Worm (Caenorhabditis elegans) whole organism, young adult: ENCODE measurements around the gene C25H3.16.

Source experiments
- B0019.2 ChIP-seq: fragments of 200-800 bp; sonication (Bioruptor generic); conservative IDR thresholded peaks from 2 replicates; pipeline ENCODE4 v1.3.6; 2022; ENCODE audit warnings: missing genetic modification reagents, missing genetic modification characterization, missing compliant biosample characterization
- B0336.3 ChIP-seq: fragments of 200-800 bp; sonication (Bioruptor generic); IDR thresholded peaks from 2 replicates; pipeline ENCODE4 v1.3.6; 2022; ENCODE audit warnings: missing genetic modification characterization, missing compliant biosample characterization
- C17E4.6 ChIP-seq: fragments of 200-800 bp; sonication (Bioruptor generic); IDR thresholded peaks from 2 replicates; pipeline ENCODE4 v1.3.6; 2022; ENCODE audit warnings: missing genetic modification reagents, missing genetic modification characterization, missing compliant biosample characterization
- D2030.7 ChIP-seq: fragments of 200-800 bp; sonication (Bioruptor generic); IDR thresholded peaks from 2 replicates; pipeline ENCODE4 v1.3.6; 2022; ENCODE audit warnings: missing genetic modification reagents, missing genetic modification characterization, missing compliant biosample characterization
- F23B12.7 ChIP-seq: sonication (generic microtip); optimal IDR thresholded peaks from 2 replicates; lab custom pipeline; 2017; ENCODE audit warnings: missing genetic modification characterization, mild to moderate bottlenecking, missing compliant biosample characterization, antibody characterized with exemption, moderate library complexity; ENCODE audit not compliant: insufficient read depth
- F33H1.4 ChIP-seq: fragments of 200-800 bp; sonication (Bioruptor generic); IDR thresholded peaks from 2 replicates; pipeline ENCODE4 v1.3.6; 2022; ENCODE audit warnings: missing genetic modification reagents, missing genetic modification characterization, missing compliant biosample characterization
- F37B4.10 ChIP-seq: fragments of 200-800 bp; sonication (Bioruptor generic); IDR thresholded peaks from 2 replicates; pipeline ENCODE4 v1.3.6; 2022; ENCODE audit warnings: missing genetic modification characterization, missing compliant biosample characterization
- T26A5.8 ChIP-seq: sonication (generic microtip); optimal IDR thresholded peaks from 2 replicates; lab custom pipeline; 2016; ENCODE audit warnings: missing genetic modification characterization, missing compliant biosample characterization
- Y53G8AR.9 ChIP-seq: fragments of 200-800 bp; sonication (Bioruptor generic); conservative IDR thresholded peaks from 2 replicates; pipeline ENCODE4 v1.3.6; 2022; ENCODE audit warnings: missing genetic modification reagents, missing genetic modification characterization, missing compliant biosample characterization
- Y95B8A.8 ChIP-seq: fragments of 200-800 bp; sonication (Bioruptor generic); IDR thresholded peaks from 2 replicates; pipeline ENCODE4 v1.3.6; 2022; ENCODE audit warnings: missing genetic modification reagents, missing genetic modification characterization, missing compliant biosample characterization
- aptf-2 ChIP-seq: fragments of 200-800 bp; sonication (Bioruptor generic); conservative IDR thresholded peaks from 2 replicates; pipeline ENCODE4 v1.3.6; 2022; ENCODE audit warnings: missing genetic modification reagents, missing genetic modification characterization, missing compliant biosample characterization
- attf-6 ChIP-seq: fragments of 200-800 bp; sonication (Bioruptor generic); IDR thresholded peaks from 2 replicates; pipeline ENCODE4 v1.3.6; 2022; ENCODE audit warnings: missing genetic modification reagents, missing genetic modification characterization, missing compliant biosample characterization
- cebp-1 ChIP-seq, 2 experiments: fragments of 200-800 bp in 1 of 2; sonication (Bioruptor generic) in 1 of 2; sonication (generic microtip) in 1 of 2; IDR thresholded peaks in 1 of 2; optimal IDR thresholded peaks in 1 of 2; 2 replicates each; pipeline versions ENCODE4 v1.3.6 to Lab custom; 2017 to 2022; ENCODE audit warnings: missing compliant biosample characterization in 2 of 2, missing genetic modification characterization in 2 of 2, mild to moderate bottlenecking in 1 of 2, missing genetic modification reagents in 1 of 2, moderate library complexity in 1 of 2
- ceh-100 ChIP-seq: fragments of 200-800 bp; sonication (Bioruptor generic); IDR thresholded peaks from 2 replicates; pipeline ENCODE4 v1.3.6; 2022; ENCODE audit warnings: missing genetic modification reagents, missing genetic modification characterization, missing compliant biosample characterization
- ceh-27 ChIP-seq: fragments of 200-800 bp; sonication (Bioruptor generic); optimal IDR thresholded peaks from 2 replicates; lab custom pipeline; 2018; ENCODE audit warnings: mild to moderate bottlenecking, missing genetic modification characterization, moderate library complexity, missing compliant biosample characterization
- chd-7 ChIP-seq: sonication (generic microtip); optimal IDR thresholded peaks from 2 replicates; lab custom pipeline; 2016; ENCODE audit warnings: mild to moderate bottlenecking, missing genetic modification characterization, moderate library complexity, missing compliant biosample characterization
- dpl-1 ChIP-seq: fragments of 150-350 bp; optimal IDR thresholded peaks from 2 replicates; lab custom pipeline; 2014; ENCODE audit warnings: missing biosample characterization, missing genetic modification reagents, missing genetic modification characterization
- efl-1 ChIP-seq: fragments of 150-350 bp; optimal IDR thresholded peaks from 2 replicates; lab custom pipeline; 2014; ENCODE audit warnings: missing biosample characterization, missing genetic modification reagents, missing genetic modification characterization
- egl-18 ChIP-seq: fragments of 200-800 bp; sonication (Bioruptor generic); IDR thresholded peaks from 2 replicates; pipeline ENCODE4 v1.3.6; 2022; ENCODE audit warnings: missing genetic modification reagents, missing genetic modification characterization, missing compliant biosample characterization
- ekl-4 ChIP-seq: fragments of 200-800 bp; sonication (Bioruptor generic); IDR thresholded peaks from 2 replicates; pipeline ENCODE4 v1.3.6; 2022; ENCODE audit warnings: missing genetic modification reagents, missing genetic modification characterization, missing compliant biosample characterization
- fkh-3 ChIP-seq: sonication (generic microtip); optimal IDR thresholded peaks from 2 replicates; lab custom pipeline; 2016; ENCODE audit warnings: mild to moderate bottlenecking, missing genetic modification characterization, missing compliant biosample characterization
- him-1 ChIP-seq: sonication (generic microtip); optimal IDR thresholded peaks from 2 replicates; lab custom pipeline; 2016; ENCODE audit warnings: missing genotype, missing genetic modification reagents, missing genetic modification characterization, missing compliant biosample characterization
- hlh-12 ChIP-seq: sonication (generic microtip); optimal IDR thresholded peaks from 2 replicates; lab custom pipeline; 2016; ENCODE audit warnings: missing genetic modification characterization, missing compliant biosample characterization
- hmg-1.2 ChIP-seq: fragments of 200-800 bp; sonication (Bioruptor generic); IDR thresholded peaks from 2 replicates; pipeline ENCODE4 v1.3.6; 2022; ENCODE audit warnings: missing genetic modification reagents, missing genetic modification characterization, missing compliant biosample characterization
- hmg-20 ChIP-seq: fragments of 200-800 bp; sonication (Bioruptor generic); IDR thresholded peaks from 2 replicates; pipeline ENCODE4 v1.3.6; 2022; ENCODE audit warnings: missing genetic modification reagents, missing genetic modification characterization, missing compliant biosample characterization
- let-607 ChIP-seq, 2 experiments: fragments of 200-800 bp in 1 of 2; sonication (Bioruptor generic) in 1 of 2; sonication (generic microtip) in 1 of 2; optimal IDR thresholded peaks; 2 replicates each; lab custom pipeline; 2016 to 2018; ENCODE audit warnings: mild to moderate bottlenecking in 2 of 2, missing compliant biosample characterization in 2 of 2, missing genetic modification characterization in 2 of 2, moderate library complexity in 2 of 2, missing genotype in 1 of 2
- lin-26 ChIP-seq: fragments of 200-800 bp; sonication (Bioruptor generic); IDR thresholded peaks from 2 replicates; pipeline ENCODE4 v1.3.6; 2022; ENCODE audit warnings: missing genetic modification reagents, missing genetic modification characterization, missing compliant biosample characterization
- lin-35 ChIP-seq, 3 experiments: fragments of 150-350 bp in 2 of 3; sonication (generic microtip) in 1 of 3; optimal IDR thresholded peaks; 2 replicates each; lab custom pipeline; 2014 to 2018; ENCODE audit warnings: missing biosample characterization in 3 of 3, missing genetic modification characterization in 3 of 3, missing genetic modification reagents in 3 of 3
- lin-54 ChIP-seq: fragments of 200-800 bp; sonication (Bioruptor generic); optimal IDR thresholded peaks from 2 replicates; lab custom pipeline; 2018; ENCODE audit warnings: mild to moderate bottlenecking, missing genetic modification characterization, missing compliant biosample characterization
- lsl-1 ChIP-seq: fragments of 200-800 bp; sonication (Bioruptor generic); optimal IDR thresholded peaks from 2 replicates; lab custom pipeline; 2018; ENCODE audit warnings: mild to moderate bottlenecking, missing genetic modification characterization, moderate library complexity, missing compliant biosample characterization
- lsy-27 ChIP-seq: sonication (generic microtip); optimal IDR thresholded peaks from 2 replicates; lab custom pipeline; 2017; ENCODE audit warnings: missing genetic modification characterization, mild to moderate bottlenecking, missing compliant biosample characterization, antibody characterized with exemption, missing genotype, borderline replicate concordance; ENCODE audit not compliant: insufficient read depth
- madf-10 ChIP-seq: sonication (generic microtip); optimal IDR thresholded peaks from 2 replicates; lab custom pipeline; 2016; ENCODE audit warnings: mild to moderate bottlenecking, missing genetic modification characterization, missing compliant biosample characterization
- madf-3 ChIP-seq: fragments of 200-800 bp; sonication (Bioruptor generic); IDR thresholded peaks from 2 replicates; pipeline ENCODE4 v1.3.6; 2022; ENCODE audit warnings: missing genetic modification reagents, missing genetic modification characterization, missing compliant biosample characterization
- nfya-2 ChIP-seq: fragments of 200-800 bp; sonication (Bioruptor generic); IDR thresholded peaks from 2 replicates; pipeline ENCODE4 v1.3.6; 2022; ENCODE audit warnings: missing genetic modification reagents, missing genetic modification characterization, missing compliant biosample characterization
- rec-8 ChIP-seq, 2 experiments: sonication (generic microtip); optimal IDR thresholded peaks; 2 replicates each; lab custom pipeline; 2016; ENCODE audit warnings: mild to moderate bottlenecking in 2 of 2, missing genetic modification characterization in 2 of 2, missing genetic modification reagents in 2 of 2, missing genotype in 2 of 2, missing biosample characterization in 1 of 2, missing compliant biosample characterization in 1 of 2, moderate library complexity in 1 of 2
- snpc-3.4 ChIP-seq: sonication (generic microtip); optimal IDR thresholded peaks from 2 replicates; lab custom pipeline; 2017; ENCODE audit warnings: missing genetic modification characterization, mild to moderate bottlenecking, missing compliant biosample characterization, antibody characterized with exemption, moderate library complexity, missing genotype, missing genetic modification reagents
- tbp1 ChIP-seq: fragments of 200-800 bp; sonication (Bioruptor generic); optimal IDR thresholded peaks from 2 replicates; lab custom pipeline; 2018; ENCODE audit warnings: mild to moderate bottlenecking, missing genetic modification characterization, missing compliant biosample characterization
- tlf-1 ChIP-seq: fragments of 200-800 bp; sonication (Bioruptor generic); optimal IDR thresholded peaks from 2 replicates; lab custom pipeline; 2018; ENCODE audit warnings: mild to moderate bottlenecking, missing genetic modification characterization, missing compliant biosample characterization
- unc-62 ChIP-seq: fragments of 150-350 bp; optimal IDR thresholded peaks from 2 replicates; lab custom pipeline; 2014; ENCODE audit warnings: missing biosample characterization, missing genetic modification reagents, missing genetic modification characterization
- zim-3 ChIP-seq: sonication (generic microtip); optimal IDR thresholded peaks from 2 replicates; lab custom pipeline; 2017; ENCODE audit warnings: mild to moderate bottlenecking, missing genetic modification characterization, moderate library complexity, missing compliant biosample characterization
- ztf-25 ChIP-seq: fragments of 200-800 bp; sonication (Bioruptor generic); IDR thresholded peaks from 2 replicates; pipeline ENCODE4 v1.3.6; 2022; ENCODE audit warnings: missing genetic modification reagents, missing genetic modification characterization, missing compliant biosample characterization
- ztf-26 ChIP-seq: sonication (generic microtip); optimal IDR thresholded peaks from 2 replicates; lab custom pipeline; 2017; ENCODE audit warnings: missing genetic modification characterization, missing compliant biosample characterization
- ztf-6 ChIP-seq: fragments of 200-800 bp; sonication (Bioruptor generic); IDR thresholded peaks from 2 replicates; pipeline ENCODE4 v1.3.6; 2022; ENCODE audit warnings: missing genetic modification reagents, missing genetic modification characterization, missing compliant biosample characterization

C25H3.16 gene

ce11 chrII:5698254-5698653 lies 32.2 kb downstream of the C25H3.16 start (continued):
- 0 out of 2 replicates have a peak, but pooled peaks have one; percentile 20 for TF ChIP-seq B0336.3 (GFP tag; lab: Robert Waterston, UW)
- no peak for TF ChIP-seq cebp-1 (GFP tag; IDR thresholded peaks at IDR 0.05; lab: Robert Waterston, UW)
- peak; percentile 52 for TF ChIP-seq cebp-1 (tag; optimal IDR thresholded peaks at IDR 0.05; lab: Kevin White, UChicago)
- no peak for TF ChIP-seq let-607 (tag; optimal IDR thresholded peaks at IDR 0.05; lab: Kevin White, UChicago)
- TF ChIP-seq tlf-1 (GFP tag; lab: Kevin White, UChicago) = peak; percentile 25
- peak; percentile 51; the same call in 1 of the 2 replicates for TF ChIP-seq lin-26 (GFP tag; lab: Robert Waterston, UW)
- TF ChIP-seq efl-1 = no peak
- no peak for TF ChIP-seq B0019.2 (GFP tag; lab: Robert Waterston, UW)
- TF ChIP-seq egl-18 = no peak

DNA sequence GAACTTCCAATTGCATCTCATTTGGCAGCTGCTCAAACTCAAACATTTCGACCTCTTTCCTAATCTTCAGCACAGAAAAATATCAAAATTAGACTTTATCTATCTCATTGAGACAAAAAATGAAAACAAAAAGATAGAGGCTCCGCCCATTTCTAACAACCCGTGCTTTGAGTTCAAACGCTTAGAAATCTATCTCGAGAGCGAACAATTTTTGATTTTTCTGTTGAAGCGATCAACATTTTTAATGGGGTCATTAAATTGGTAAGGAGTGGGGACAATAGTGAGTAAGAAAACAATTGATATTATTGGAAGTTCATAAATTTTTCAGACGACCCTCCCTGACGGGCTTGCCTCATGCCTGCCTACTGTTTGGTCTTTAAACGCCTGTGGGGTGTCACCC lies 32.8 kb downstream of the C25H3.16 start, which contains the start of the genes C25H3.10 and C25H3.1:
TSS of gene C25H3.10 (minus strand) at position 101 of the 400 bp plus-strand sequence.
TSS of gene C25H3.1 (plus strand) at position 203 of the 400 bp plus-strand sequence.
- TF ChIP-seq him-1 (tag; lab: Kevin White, UChicago) = no peak
- TF ChIP-seq efl-1 = no peak
- TF ChIP-seq ztf-25 (GFP tag; lab: Robert Waterston, UW) = no peak
- TF ChIP-seq C17E4.6 (GFP tag; lab: Robert Waterston, UW) = no peak
- no peak for TF ChIP-seq unc-62 (GFP tag; lab: Kevin White, UChicago)

DNA sequence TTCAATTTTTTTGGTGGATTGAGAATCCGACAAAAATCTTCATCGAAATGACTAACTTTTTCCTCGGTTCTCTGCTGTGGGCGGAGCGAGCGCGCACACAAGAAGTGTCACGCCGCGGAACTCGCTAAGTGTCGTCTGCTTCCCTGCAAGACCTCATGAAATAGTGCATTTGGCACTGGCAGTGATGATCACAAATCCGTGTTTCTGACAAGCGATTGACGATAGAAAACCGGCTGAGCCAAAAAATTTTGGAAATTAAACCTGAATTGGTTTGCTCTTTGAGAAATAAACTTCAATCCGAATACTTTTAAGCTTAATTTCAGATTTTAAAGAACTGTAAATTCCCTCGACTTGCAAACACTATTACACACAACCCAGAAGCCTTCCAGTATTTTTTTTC lies 35.4 kb downstream of the C25H3.16 start:
- TF ChIP-seq rec-8 (tag; optimal IDR thresholded peaks at IDR 0.05; lab: Kevin White, UChicago) = peak in 1 of 2 experiments; percentile 3
- TF ChIP-seq F33H1.4 (GFP tag; lab: Robert Waterston, UW) = peak; percentile 49; the same call in 1 of the 2 replicates
- no peak for TF ChIP-seq fkh-3 (tag; lab: Kevin White, UChicago)
- TF ChIP-seq aptf-2 (GFP tag; lab: Robert Waterston, UW) = no peak
- TF ChIP-seq dpl-1 (GFP tag; lab: Kevin White, UChicago) = no peak
- peak; percentile 66 for TF ChIP-seq hmg-20
- TF ChIP-seq cebp-1 (GFP tag; IDR thresholded peaks at IDR 0.05; lab: Robert Waterston, UW) = no peak
- TF ChIP-seq cebp-1 (tag; optimal IDR thresholded peaks at IDR 0.05; lab: Kevin White, UChicago) = peak; percentile 50
- TF ChIP-seq attf-6 = peak; percentile 89; the same call in 1 of the 2 replicates
- peak; percentile 39 for TF ChIP-seq F23B12.7
- TF ChIP-seq chd-7 (tag; lab: Kevin White, UChicago) = peak; percentile 23
- TF ChIP-seq zim-3 = no peak
- TF ChIP-seq ceh-100 (GFP tag; lab: Robert Waterston, UW) = no peak
- no peak for TF ChIP-seq ztf-6
- TF ChIP-seq snpc-3.4 = peak; percentile 92
- TF ChIP-seq D2030.7 = peak; percentile 81
- no peak for TF ChIP-seq nfya-2
- peak; percentile 72; the same call in 1 of the 2 replicates for TF ChIP-seq Y53G8AR.9 (GFP tag; lab: Robert Waterston, UW)
- no peak for TF ChIP-seq ztf-26
- TF ChIP-seq lsl-1 (GFP tag; lab: Kevin White, UChicago) = peak; percentile 59
- TF ChIP-seq T26A5.8 (tag; lab: Kevin White, UChicago) = no peak
- peak in 1 of 3 experiments; percentile 15 for TF ChIP-seq lin-35 (GFP tag; optimal IDR thresholded peaks at IDR 0.05; lab: Kevin White, UChicago)
- no peak for TF ChIP-seq hlh-12 (tag; lab: Kevin White, UChicago)
- TF ChIP-seq tbp1 (GFP tag; lab: Kevin White, UChicago) = peak; percentile 78
- peak; percentile 87 for TF ChIP-seq hmg-1.2 (GFP tag; lab: Robert Waterston, UW)
- no peak for TF ChIP-seq Y95B8A.8 (GFP tag; lab: Robert Waterston, UW)
- TF ChIP-seq madf-10 (tag; lab: Kevin White, UChicago) = no peak
- TF ChIP-seq ekl-4 (GFP tag; lab: Robert Waterston, UW) = peak; percentile 47; the same call in 1 of the 2 replicates
- peak; percentile 88 for TF ChIP-seq lsy-27 (tag; lab: Kevin White, UChicago)
- peak; percentile 23 for TF ChIP-seq lin-54 (GFP tag; lab: Kevin White, UChicago)
- TF ChIP-seq tlf-1 (GFP tag; lab: Kevin White, UChicago) = no peak
- peak; percentile 9 for TF ChIP-seq ceh-27 (GFP tag; lab: Kevin White, UChicago)
- TF ChIP-seq madf-3 (GFP tag; lab: Robert Waterston, UW) = 0 out of 2 replicates have a peak, but pooled peaks have one; percentile 13
- TF ChIP-seq F37B4.10 (GFP tag; lab: Robert Waterston, UW) = no peak
